In genomic region chr2L:19439598-19440230, dm6 we compare ENCODE assay signal across 1 fruit fly cellular context.
TF ChIP-seq lines count a peak whose summit lies in the region.

No protein-coding gene starts in this region.

TF ChIP-seq in whole organism, embryonic, 481 proteins besides CTCF, POLR2A, EP300 and RAD21 (continued from another document):
- TF ChIP-seq zfh2 (GFP tag; optimal IDR thresholded peaks at IDR 0.05; lab: Kevin White, UChicago) (peak; percentile 40), GATAe (GFP tag; conservative IDR thresholded peaks at IDR 0.05; lab: Robert Waterston, UW) (no peak), klu (GFP tag; IDR thresholded peaks at IDR 0.05; lab: Robert Waterston, UW) (peak; percentile 32; the same call in 1 of the 2 replicates), Sox100B (GFP tag; optimal IDR thresholded peaks at IDR 0.05; lab: Kevin White, UChicago) (peak; percentile 65), CG16815 (GFP tag; optimal IDR thresholded peaks at IDR 0.05; lab: Kevin White, UChicago) (peak; percentile 46), Dip3 (GFP tag; optimal IDR thresholded peaks at IDR 0.05; lab: Kevin White, UChicago) (peak; percentile 49), NK7.1 (GFP tag; optimal IDR thresholded peaks at IDR 0.05; lab: Kevin White, UChicago) (peak; percentile 66), dimm (GFP tag; IDR thresholded peaks at IDR 0.05; lab: Robert Waterston, UW) (peak; percentile 62), CG1529 (GFP tag; optimal IDR thresholded peaks at IDR 0.05; lab: Kevin White, UChicago) (peak; percentile 47), schlank (tag; optimal IDR thresholded peaks at IDR 0.05; lab: Kevin White, UChicago) (peak; percentile 84), CG17912 (GFP tag; optimal IDR thresholded peaks at IDR 0.05; lab: Kevin White, UChicago) (peak; percentile 85), croc (GFP tag; conservative IDR thresholded peaks at IDR 0.05; lab: Robert Waterston, UW) (peak; percentile 45; the same call in 2 of the 3 replicates), Gsc (GFP tag; IDR thresholded peaks at IDR 0.05; lab: Robert Waterston, UW) (0 out of 2 replicates have a peak, but pooled peaks have one; percentile 36), CG13296 (GFP tag; optimal IDR thresholded peaks at IDR 0.05; lab: Kevin White, UChicago) (peak; percentile 56), CG8765 (GFP tag; IDR thresholded peaks at IDR 0.05; lab: Robert Waterston, UW) (no peak), en (GFP tag; optimal IDR thresholded peaks at IDR 0.05; lab: Kevin White, UChicago) (peak; percentile 93)
TF ChIP-seq in whole organism, embryonic: peak in this region for 366.
